Fruit fly (Drosophila melanogaster) whole organism, embryonic: Measurements from ENCODE around the gene Ndfip.

Source experiments
- CG10209 ChIP-seq: fragments of 200-800 bp; sonication (Bioruptor generic); optimal IDR thresholded peaks from 3 replicates; lab custom pipeline; 2017; ENCODE audit warnings: missing biosample characterization, mild to moderate bottlenecking, missing genetic modification characterization, missing genetic modification reagents
- CG10959 ChIP-seq: fragments of 200-800 bp; sonication (Bioruptor generic); IDR thresholded peaks from 2 replicates; pipeline ENCODE4 v1.3.6; 2022; ENCODE audit warnings: missing biosample characterization, missing genetic modification characterization
- CG11504 ChIP-seq: fragments of 200-800 bp; sonication (Bioruptor generic); optimal IDR thresholded peaks from 3 replicates; lab custom pipeline; 2019; ENCODE audit warnings: missing biosample characterization, mild to moderate bottlenecking, missing genetic modification characterization, moderate library complexity
- CG11560 ChIP-seq: fragments of 200-800 bp; sonication (Bioruptor generic); IDR thresholded peaks from 3 replicates; pipeline ENCODE4 v1.3.6; 2022; ENCODE audit warnings: missing biosample characterization, missing genetic modification characterization
- CG11696 ChIP-seq: fragments of 200-800 bp; sonication (Bioruptor generic); IDR thresholded peaks from 2 replicates; pipeline ENCODE4 v1.3.6; 2022; ENCODE audit warnings: missing biosample characterization, missing genetic modification characterization
- CG12236 ChIP-seq: fragments of 200-800 bp; sonication (Bioruptor generic); optimal IDR thresholded peaks from 2 replicates; lab custom pipeline; 2016; ENCODE audit warnings: missing biosample characterization, missing genetic modification characterization
- CG13624 ChIP-seq: fragments of 200-800 bp; sonication (Bioruptor generic); optimal IDR thresholded peaks from 2 replicates; lab custom pipeline; 2016; ENCODE audit warnings: missing biosample characterization, missing genetic modification characterization
- CG14710 ChIP-seq: fragments of 200-800 bp; sonication (Bioruptor generic); optimal IDR thresholded peaks from 3 replicates; lab custom pipeline; 2019; ENCODE audit warnings: missing biosample characterization, mild to moderate bottlenecking, missing genetic modification characterization, moderate library complexity
- CG14860 ChIP-seq: fragments of 200-800 bp; sonication (Bioruptor generic); IDR thresholded peaks from 3 replicates; pipeline ENCODE4 v1.3.6; 2022; ENCODE audit warnings: missing biosample characterization, missing genetic modification characterization; ENCODE audit not compliant: partially characterized antibody
- CG15269 ChIP-seq: fragments of 200-800 bp; sonication (Bioruptor generic); optimal IDR thresholded peaks from 2 replicates; lab custom pipeline; 2018; ENCODE audit warnings: missing biosample characterization, mild to moderate bottlenecking, missing genetic modification characterization, moderate library complexity
- CG15479 ChIP-seq: fragments of 200-800 bp; sonication (Bioruptor generic); optimal IDR thresholded peaks from 3 replicates; lab custom pipeline; 2019; ENCODE audit warnings: missing biosample characterization, mild to moderate bottlenecking, missing genetic modification characterization, moderate library complexity
- CG15601 ChIP-seq: fragments of 200-800 bp; sonication (Bioruptor generic); optimal IDR thresholded peaks from 3 replicates; lab custom pipeline; 2019; ENCODE audit warnings: missing biosample characterization, mild to moderate bottlenecking, missing genetic modification characterization, moderate library complexity
- CG17568 ChIP-seq: fragments of 200-800 bp; sonication (Bioruptor generic); optimal IDR thresholded peaks from 2 replicates; lab custom pipeline; 2018; ENCODE audit warnings: missing biosample characterization, mild to moderate bottlenecking, missing genetic modification characterization, moderate library complexity
- CG31365 ChIP-seq: fragments of 200-800 bp; sonication (Bioruptor generic); optimal IDR thresholded peaks from 2 replicates; lab custom pipeline; 2018; ENCODE audit warnings: missing biosample characterization, mild to moderate bottlenecking, missing genetic modification characterization
- CG34422 ChIP-seq: fragments of 200-800 bp; sonication (Bioruptor generic); IDR thresholded peaks from 3 replicates; pipeline ENCODE4 v1.3.6; 2022; ENCODE audit warnings: missing biosample characterization, missing genetic modification characterization
- CG6254 ChIP-seq: fragments of 200-800 bp; sonication (Bioruptor generic); optimal IDR thresholded peaks from 3 replicates; lab custom pipeline; 2017; ENCODE audit warnings: mild to moderate bottlenecking, missing biosample characterization, missing genetic modification reagents, missing genetic modification characterization
- CG6689 ChIP-seq: fragments of 200-800 bp; sonication (Bioruptor generic); IDR thresholded peaks from 2 replicates; pipeline ENCODE4 v1.3.6; 2022; ENCODE audit warnings: missing biosample characterization, missing genetic modification characterization
- CG6765 ChIP-seq: fragments of 200-800 bp; sonication (Bioruptor generic); optimal IDR thresholded peaks from 3 replicates; lab custom pipeline; 2017; ENCODE audit warnings: missing biosample characterization, mild to moderate bottlenecking, missing genetic modification characterization
- CG8359 ChIP-seq: fragments of 200-800 bp; sonication (Bioruptor generic); optimal IDR thresholded peaks from 2 replicates; lab custom pipeline; 2017; ENCODE audit warnings: missing biosample characterization, mild to moderate bottlenecking, missing genetic modification characterization, borderline replicate concordance
- CG9932 ChIP-seq: fragments of 200-800 bp; sonication (Bioruptor generic); IDR thresholded peaks from 2 replicates; pipeline ENCODE4 v1.3.6; 2022; ENCODE audit warnings: missing biosample characterization, missing genetic modification characterization
- D19B ChIP-seq: fragments of 200-800 bp; sonication (Bioruptor generic); optimal IDR thresholded peaks from 2 replicates; lab custom pipeline; 2017; ENCODE audit warnings: missing biosample characterization, mild to moderate bottlenecking, missing genetic modification characterization
- Dip2 ChIP-seq: fragments of 200-800 bp; sonication (Bioruptor generic); IDR thresholded peaks from 2 replicates; pipeline ENCODE4 v1.3.6; 2022; ENCODE audit warnings: missing biosample characterization, missing genetic modification characterization
- HLH4C ChIP-seq: fragments of 200-800 bp; sonication (Bioruptor generic); IDR thresholded peaks from 3 replicates; pipeline ENCODE4 v1.3.6; 2022; ENCODE audit warnings: missing biosample characterization, missing genetic modification characterization; ENCODE audit not compliant: partially characterized antibody
- Lhr ChIP-seq: fragments of 200-800 bp; sonication (Bioruptor generic); optimal IDR thresholded peaks from 3 replicates; lab custom pipeline; 2017; ENCODE audit warnings: mild to moderate bottlenecking, missing biosample characterization, missing genetic modification reagents, missing genetic modification characterization
- Lpt ChIP-seq: fragments of >200 bp; optimal IDR thresholded peaks from 2 replicates; lab custom pipeline; 2018; ENCODE audit warnings: missing biosample characterization, missing genetic modification characterization
- Mes4 ChIP-seq: fragments of 200-800 bp; sonication (Bioruptor generic); optimal IDR thresholded peaks from 2 replicates; lab custom pipeline; 2016; ENCODE audit warnings: missing biosample characterization, missing genetic modification characterization
- Nf-YB ChIP-seq: fragments of 200-800 bp; sonication (Bioruptor generic); optimal IDR thresholded peaks from 3 replicates; lab custom pipeline; 2019; ENCODE audit warnings: missing biosample characterization, mild to moderate bottlenecking, missing genetic modification characterization, moderate library complexity
- Nf-YC ChIP-seq: fragments of 200-800 bp; optimal IDR thresholded peaks from 3 replicates; lab custom pipeline; 2019; ENCODE audit warnings: missing biosample characterization, mild to moderate bottlenecking, missing genetic modification characterization, moderate library complexity
- Stat92E ChIP-seq, 3 experiments: fragments of >200 bp in 2 of 3; fragments of 200-800 bp in 1 of 3; sonication (Bioruptor generic) in 1 of 3; optimal IDR thresholded peaks; 2 replicates each; lab custom pipeline; 2017 to 2019; ENCODE audit warnings: missing biosample characterization in 3 of 3, missing genetic modification characterization in 3 of 3, mild to moderate bottlenecking in 1 of 3, moderate library complexity in 1 of 3
- caup ChIP-seq: fragments of 200-800 bp; sonication (Bioruptor generic); optimal IDR thresholded peaks from 3 replicates; lab custom pipeline; 2017; ENCODE audit warnings: missing biosample characterization, mild to moderate bottlenecking, missing genetic modification characterization, moderate library complexity; ENCODE audit not compliant: severe bottlenecking
- chn ChIP-seq: fragments of 200-800 bp; sonication (Bioruptor generic); optimal IDR thresholded peaks from 2 replicates; lab custom pipeline; 2016; ENCODE audit warnings: missing biosample characterization, missing genetic modification characterization
- dimm ChIP-seq: fragments of 200-800 bp; sonication (Bioruptor generic); IDR thresholded peaks from 2 replicates; pipeline ENCODE4 v1.3.6; 2022; ENCODE audit warnings: missing biosample characterization, missing genetic modification characterization
- eyg ChIP-seq: fragments of 200-800 bp; sonication (Bioruptor generic); optimal IDR thresholded peaks from 3 replicates; lab custom pipeline; 2016; ENCODE audit warnings: missing biosample characterization, missing genetic modification characterization
- gsb ChIP-seq: fragments of 200-800 bp; sonication (Bioruptor generic); IDR thresholded peaks from 2 replicates; pipeline ENCODE4 v1.3.6; 2022; ENCODE audit warnings: missing biosample characterization, missing genetic modification characterization
- gsb-n ChIP-seq: fragments of 200-800 bp; sonication (Bioruptor generic); optimal IDR thresholded peaks from 3 replicates; lab custom pipeline; 2018; ENCODE audit warnings: missing biosample characterization, mild to moderate bottlenecking, missing genetic modification characterization
- hbn ChIP-seq: fragments of 200-800 bp; sonication (Bioruptor generic); IDR thresholded peaks from 2 replicates; pipeline ENCODE4 v1.3.6; 2022; ENCODE audit warnings: missing biosample characterization, missing genetic modification characterization; ENCODE audit not compliant: partially characterized antibody
- insv ChIP-seq, 2 experiments: fragments of 200-800 bp; sonication (Bioruptor generic); optimal IDR thresholded peaks; 3 replicates each; lab custom pipeline; 2016 to 2018; ENCODE audit warnings: missing biosample characterization in 2 of 2, missing genetic modification characterization in 2 of 2
- lilli ChIP-seq: fragments of 200-800 bp; sonication (Bioruptor generic); optimal IDR thresholded peaks from 3 replicates; lab custom pipeline; 2016; ENCODE audit warnings: missing biosample characterization, missing genetic modification characterization
- mld ChIP-seq: fragments of 200-800 bp; sonication (Bioruptor generic); IDR thresholded peaks from 3 replicates; pipeline ENCODE4 v1.3.6; 2022; ENCODE audit warnings: missing biosample characterization, missing genetic modification characterization; ENCODE audit not compliant: partially characterized antibody
- odd ChIP-seq: fragments of 200-800 bp; sonication (Bioruptor generic); optimal IDR thresholded peaks from 2 replicates; lab custom pipeline; 2017; ENCODE audit warnings: missing biosample characterization, mild to moderate bottlenecking, missing genetic modification characterization
- p53 ChIP-seq: fragments of 200-800 bp; sonication (Bioruptor generic); optimal IDR thresholded peaks from 2 replicates; lab custom pipeline; 2016; ENCODE audit warnings: missing biosample characterization, missing genetic modification characterization
- psq ChIP-seq: fragments of 200-800 bp; sonication (Bioruptor generic); optimal IDR thresholded peaks from 2 replicates; lab custom pipeline; 2017; ENCODE audit warnings: missing biosample characterization, missing genetic modification characterization
- run ChIP-seq: fragments of 200-800 bp; sonication (Bioruptor generic); optimal IDR thresholded peaks from 3 replicates; lab custom pipeline; 2018; ENCODE audit warnings: missing biosample characterization, mild to moderate bottlenecking, missing genetic modification characterization
- sens ChIP-seq: fragments of 200-800 bp; sonication (Bioruptor generic); peaks from one replicate; lab custom pipeline; 2016; ENCODE audit warnings: missing biosample characterization, missing genetic modification characterization
- tap ChIP-seq: fragments of 200-800 bp; optimal IDR thresholded peaks from 3 replicates; lab custom pipeline; 2019; ENCODE audit warnings: missing biosample characterization, mild to moderate bottlenecking, missing genetic modification characterization, moderate library complexity
- tup ChIP-seq: fragments of 200-800 bp; sonication (Bioruptor generic); optimal IDR thresholded peaks from 2 replicates; lab custom pipeline; 2016; ENCODE audit warnings: missing biosample characterization, mild to moderate bottlenecking, missing genetic modification characterization, moderate library complexity
- unc-4 ChIP-seq: fragments of 200-800 bp; sonication (Bioruptor generic); IDR thresholded peaks from 2 replicates; pipeline ENCODE4 v1.3.6; 2022; ENCODE audit warnings: missing biosample characterization, missing genetic modification characterization; ENCODE audit not compliant: partially characterized antibody
- zfh1 ChIP-seq: fragments of 200-800 bp; sonication (Bioruptor generic); IDR thresholded peaks from 3 replicates; pipeline ENCODE4 v1.3.6; 2022; ENCODE audit warnings: missing biosample characterization, missing genetic modification characterization

Ndfip gene

DNA sequence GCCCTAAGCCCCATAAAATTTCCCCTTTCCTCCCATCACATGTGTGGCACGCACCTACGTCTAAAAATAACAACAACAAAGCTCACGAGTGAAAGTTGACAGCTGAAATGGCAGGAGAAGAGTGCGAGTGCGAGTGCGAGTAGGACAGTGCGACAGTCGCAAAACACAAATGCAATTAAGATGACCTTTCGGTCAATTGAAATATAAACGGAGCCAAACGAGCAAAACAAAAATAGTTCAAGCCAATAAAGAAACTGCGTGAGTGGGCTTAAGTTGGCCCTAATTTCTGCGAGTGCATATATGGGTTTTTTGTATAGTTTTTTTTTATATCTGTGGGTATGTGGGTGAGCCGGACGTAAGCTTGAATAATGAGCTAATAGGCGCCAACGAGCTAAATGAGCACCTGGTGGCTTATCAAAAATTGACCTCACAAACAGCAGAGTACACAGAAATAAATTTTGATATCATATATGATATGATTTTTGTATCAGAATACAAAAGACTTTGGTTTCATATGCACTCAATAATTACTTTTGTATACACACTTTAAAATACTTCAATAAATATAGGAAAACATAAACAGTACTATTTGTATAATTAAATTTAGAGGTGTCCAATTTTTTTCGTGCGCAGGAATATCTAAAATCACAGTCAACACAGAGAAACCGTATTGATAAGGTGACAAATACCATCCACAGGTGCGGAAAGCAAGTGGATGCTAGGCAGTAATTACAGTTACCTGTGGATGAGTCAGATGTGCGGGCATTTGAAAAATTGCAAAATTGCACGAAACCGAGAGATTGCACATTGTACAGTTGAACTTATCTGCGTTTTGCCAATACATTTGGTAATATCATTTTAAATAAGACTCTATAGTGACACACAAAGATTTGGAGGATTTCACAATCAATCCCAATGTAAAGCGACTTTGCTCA lies 2.1 kb downstream of the Ndfip start (continued):
- TF ChIP-seq zfh1 = 0 out of 3 replicates have a peak, but pooled peaks have one; percentile 44
- TF ChIP-seq psq (GFP tag; lab: Kevin White, UChicago) = no peak
- no peak for TF ChIP-seq Stat92E (GFP tag; optimal IDR thresholded peaks at IDR 0.05; lab: Kevin White, UChicago)
- TF ChIP-seq run = no peak
- no peak for TF ChIP-seq CG15601 (tag; lab: Kevin White, UChicago)
- peak; percentile 2 for TF ChIP-seq CG17568
- no peak for TF ChIP-seq Lpt
- TF ChIP-seq CG11504 = peak; percentile 43
- TF ChIP-seq CG31365 = no peak
- TF ChIP-seq chn (GFP tag; lab: Kevin White, UChicago) = no peak
- TF ChIP-seq caup (GFP tag; lab: Kevin White, UChicago) = peak; percentile 26
- no peak for TF ChIP-seq dimm (GFP tag; lab: Robert Waterston, UW)
- no peak for TF ChIP-seq CG10959
- no peak for TF ChIP-seq CG8359 (GFP tag; lab: Kevin White, UChicago)
- no peak for TF ChIP-seq CG9932 (GFP tag; lab: Robert Waterston, UW)
- no peak for TF ChIP-seq p53 (GFP tag; lab: Kevin White, UChicago)
- no peak for TF ChIP-seq eyg (GFP tag; lab: Kevin White, UChicago)
- TF ChIP-seq CG6254 (GFP tag; lab: Kevin White, UChicago) = peak; percentile 2
- TF ChIP-seq insv (GFP tag; optimal IDR thresholded peaks at IDR 0.05; lab: Kevin White, UChicago) = no peak
- no peak for TF ChIP-seq hbn (GFP tag; lab: Robert Waterston, UW)
- no peak for TF ChIP-seq HLH4C (GFP tag; lab: Robert Waterston, UW)
- no peak for TF ChIP-seq D19B (GFP tag; lab: Kevin White, UChicago)
- no peak for TF ChIP-seq CG11560 (tag; lab: Robert Waterston, UW)
- no peak for TF ChIP-seq CG34422 (GFP tag; lab: Robert Waterston, UW)
- peak; percentile 31 for TF ChIP-seq CG15479 (GFP tag; lab: Kevin White, UChicago)
- no peak for TF ChIP-seq CG6689 (GFP tag; lab: Robert Waterston, UW)
- no peak for TF ChIP-seq mld (GFP tag; lab: Robert Waterston, UW)
- no peak for TF ChIP-seq Nf-YB
- no peak for TF ChIP-seq Lhr (GFP tag; lab: Kevin White, UChicago)
- TF ChIP-seq CG12236 = no peak
- TF ChIP-seq CG15269 (tag; lab: Kevin White, UChicago) = peak; percentile 53
- no peak for TF ChIP-seq Nf-YC (tag; lab: Kevin White, UChicago)
- no peak for TF ChIP-seq CG13624
- peak; percentile 13 for TF ChIP-seq lilli (GFP tag; lab: Kevin White, UChicago)
- TF ChIP-seq CG6765 (GFP tag; lab: Kevin White, UChicago) = peak; percentile 31
- TF ChIP-seq CG14710 (tag; lab: Kevin White, UChicago) = no peak
- no peak for TF ChIP-seq gsb (GFP tag; lab: Robert Waterston, UW)
- TF ChIP-seq CG10209 (GFP tag; lab: Kevin White, UChicago) = peak; percentile 15
- no peak for TF ChIP-seq CG11696
- TF ChIP-seq unc-4 = no peak
- no peak for TF ChIP-seq tup
- no peak for TF ChIP-seq odd (GFP tag; lab: Kevin White, UChicago)
- TF ChIP-seq gsb-n (tag; lab: Kevin White, UChicago) = no peak
- peak; percentile 69 for TF ChIP-seq sens (GFP tag; lab: Kevin White, UChicago)
- TF ChIP-seq Dip2 (GFP tag; lab: Robert Waterston, UW) = no peak
- no peak for TF ChIP-seq Mes4
- no peak for TF ChIP-seq tap (tag; lab: Kevin White, UChicago)
- no peak for TF ChIP-seq CG14860
